Worm (Caenorhabditis elegans): ENCODE data around the gene srj-13.
"Not testable (repeated sequence)": the region's sequence is repeated elsewhere in the genome, so short reads cannot be mapped to it uniquely, and the experiment has no call there.

ce11 chrV:7444331-7444730, 41.9 kb downstream of the srj-13 start, which contains the start of gene nhr-141:
- TF ChIP-seq dmd-6 (GFP tag; IDR thresholded peaks at IDR 0.05); unc-62 (GFP tag; optimal IDR thresholded peaks at IDR 0.05 in 1 of 2); unc-62 (tag; optimal IDR thresholded peaks at IDR 0.05); ceh-32 (tag; optimal IDR thresholded peaks at IDR 0.05; ENCODE audit: poor library complexity); nhr-76 (tag; optimal IDR thresholded peaks at IDR 0.05); nhr-6 (tag; optimal IDR thresholded peaks at IDR 0.05); madf-5 (GFP tag; IDR thresholded peaks at IDR 0.05): not testable (repeated sequence)

Measured in whole organism, L4 larva.